Fruit fly (Drosophila melanogaster) whole organism, prepupa: Measurements from ENCODE around the gene CG3517.

Experiments
- Blimp-1 ChIP-seq: fragments of 200-800 bp; sonication (Bioruptor generic); optimal IDR thresholded peaks from 3 replicates; lab custom pipeline; 2017; ENCODE audit warnings: missing biosample characterization, missing genetic modification characterization, mild to moderate bottlenecking, moderate library complexity, missing genetic modification reagents
- CG10669 ChIP-seq: fragments of 200-800 bp; sonication (Bioruptor generic); optimal IDR thresholded peaks from 3 replicates; lab custom pipeline; 2018; ENCODE audit warnings: missing biosample characterization, mild to moderate bottlenecking, missing genetic modification characterization, moderate library complexity
- CG11294 ChIP-seq: fragments of 200-800 bp; sonication (Bioruptor generic); IDR thresholded peaks from 2 replicates; pipeline ENCODE4 v1.3.6; 2022; ENCODE audit warnings: missing biosample characterization, missing genetic modification characterization
- CG11762 ChIP-seq: fragments of 200-800 bp; sonication (Bioruptor generic); optimal IDR thresholded peaks from 3 replicates; lab custom pipeline; 2016; ENCODE audit warnings: missing biosample characterization, missing genetic modification characterization; ENCODE audit not compliant: insufficient read depth
- CG11902 ChIP-seq: fragments of 200-800 bp; sonication (Bioruptor generic); optimal IDR thresholded peaks from 3 replicates; lab custom pipeline; 2016; ENCODE audit warnings: missing biosample characterization, missing genetic modification characterization
- CG15336 ChIP-seq: fragments of 200-800 bp; sonication (Bioruptor generic); IDR thresholded peaks from 2 replicates; pipeline ENCODE4 v1.3.6; 2022; ENCODE audit warnings: missing biosample characterization, missing genetic modification characterization
- CG1621 ChIP-seq: fragments of 200-800 bp; sonication (Bioruptor generic); optimal IDR thresholded peaks from 3 replicates; lab custom pipeline; 2018; ENCODE audit warnings: missing biosample characterization, mild to moderate bottlenecking, missing genetic modification characterization
- CG16779 ChIP-seq: fragments of 200-800 bp; sonication (Bioruptor generic); optimal IDR thresholded peaks from 3 replicates; lab custom pipeline; 2017; ENCODE audit warnings: missing biosample characterization, mild to moderate bottlenecking, missing genetic modification characterization
- CG32006 ChIP-seq: fragments of 200-800 bp; sonication (Bioruptor generic); optimal IDR thresholded peaks from 3 replicates; lab custom pipeline; 2017; ENCODE audit warnings: missing biosample characterization, mild to moderate bottlenecking, missing genetic modification characterization
- CG34406 ChIP-seq: fragments of 200-800 bp; sonication (Bioruptor generic); optimal IDR thresholded peaks from 3 replicates; lab custom pipeline; 2016; ENCODE audit warnings: missing biosample characterization, missing genetic modification characterization
- CG3919 ChIP-seq: fragments of 200-800 bp; sonication (Bioruptor generic); optimal IDR thresholded peaks from 3 replicates; lab custom pipeline; 2016; ENCODE audit warnings: missing biosample characterization, missing genetic modification characterization
- CG4318 ChIP-seq: fragments of 200-800 bp; sonication (Bioruptor generic); optimal IDR thresholded peaks from 3 replicates; lab custom pipeline; 2017; ENCODE audit warnings: missing biosample characterization, mild to moderate bottlenecking, missing genetic modification characterization
- CG6808 ChIP-seq: fragments of 200-800 bp; sonication (Bioruptor generic); optimal IDR thresholded peaks from 3 replicates; lab custom pipeline; 2017; ENCODE audit warnings: missing biosample characterization, missing genetic modification characterization, mild to moderate bottlenecking, moderate library complexity, missing genetic modification reagents
- CG6854 ChIP-seq: fragments of 200-800 bp; sonication (Bioruptor generic); optimal IDR thresholded peaks from 2 replicates; lab custom pipeline; 2017; ENCODE audit warnings: missing biosample characterization, mild to moderate bottlenecking, missing genetic modification characterization
- CG8119 ChIP-seq: fragments of 200-800 bp; sonication (Bioruptor generic); IDR thresholded peaks from 3 replicates; pipeline ENCODE4 v1.3.6; 2022; ENCODE audit warnings: missing biosample characterization, missing genetic modification characterization
- CG8319 ChIP-seq: fragments of 200-800 bp; sonication (Bioruptor generic); optimal IDR thresholded peaks from 3 replicates; lab custom pipeline; 2016; ENCODE audit warnings: missing biosample characterization, missing genetic modification characterization
- CG8632 ChIP-seq: fragments of 200-800 bp; sonication (Bioruptor generic); optimal IDR thresholded peaks from 3 replicates; lab custom pipeline; 2016; ENCODE audit warnings: missing biosample characterization, missing genetic modification characterization
- CG9139 ChIP-seq: fragments of 200-800 bp; sonication (Bioruptor generic); optimal IDR thresholded peaks from 3 replicates; lab custom pipeline; 2017; ENCODE audit warnings: missing biosample characterization, mild to moderate bottlenecking, missing genetic modification characterization
- Eip75B ChIP-seq: fragments of 200-800 bp; sonication (Bioruptor generic); optimal IDR thresholded peaks from 3 replicates; lab custom pipeline; 2016; ENCODE audit warnings: missing biosample characterization, missing genetic modification characterization
- Eip78C ChIP-seq: fragments of 200-800 bp; sonication (Bioruptor generic); peaks from one replicate; lab custom pipeline; 2016; ENCODE audit warnings: missing biosample characterization, missing genetic modification characterization
- Ets96B ChIP-seq: fragments of 200-800 bp; optimal IDR thresholded peaks from 2 replicates; lab custom pipeline; 2019; ENCODE audit warnings: missing biosample characterization, mild to moderate bottlenecking, missing genetic modification characterization, moderate library complexity
- Gug ChIP-seq: fragments of 200-800 bp; sonication (Bioruptor generic); IDR thresholded peaks from 2 replicates; pipeline ENCODE4 v1.3.6; 2022; ENCODE audit warnings: missing biosample characterization, missing genetic modification characterization
- Hr38 ChIP-seq: sonication (Bioruptor generic); optimal IDR thresholded peaks from 2 replicates; lab custom pipeline; 2016; ENCODE audit warnings: missing biosample characterization, missing genetic modification characterization
- Hr39 ChIP-seq: fragments of 200-800 bp; sonication (Bioruptor generic); optimal IDR thresholded peaks from 2 replicates; lab custom pipeline; 2016; ENCODE audit warnings: missing biosample characterization, missing genetic modification characterization
- Hr4 ChIP-seq: fragments of 200-800 bp; sonication (Bioruptor generic); optimal IDR thresholded peaks from 3 replicates; lab custom pipeline; 2016; ENCODE audit warnings: missing biosample characterization, missing genetic modification characterization
- OdsH ChIP-seq: fragments of 200-800 bp; sonication (Bioruptor generic); optimal IDR thresholded peaks from 3 replicates; lab custom pipeline; 2016; ENCODE audit warnings: missing biosample characterization, missing genetic modification characterization
- Smox ChIP-seq: fragments of 200-800 bp; sonication (Bioruptor generic); optimal IDR thresholded peaks from 3 replicates; lab custom pipeline; 2016; ENCODE audit warnings: missing biosample characterization, missing genetic modification characterization
- Sox15 ChIP-seq: fragments of 200-800 bp; sonication (Bioruptor generic); optimal IDR thresholded peaks from 3 replicates; lab custom pipeline; 2016; ENCODE audit warnings: missing biosample characterization, missing genetic modification characterization
- achi ChIP-seq: fragments of 200-800 bp; sonication (Bioruptor generic); optimal IDR thresholded peaks from 3 replicates; lab custom pipeline; 2016; ENCODE audit warnings: missing biosample characterization, missing genetic modification characterization
- acj6 ChIP-seq: fragments of 200-800 bp; sonication (Bioruptor generic); optimal IDR thresholded peaks from 3 replicates; lab custom pipeline; 2016; ENCODE audit warnings: missing biosample characterization, missing genetic modification characterization
- cyc ChIP-seq: fragments of 200-800 bp; sonication (Bioruptor generic); optimal IDR thresholded peaks from 3 replicates; lab custom pipeline; 2016; ENCODE audit warnings: missing biosample characterization, missing genetic modification characterization
- eg ChIP-seq: fragments of 200-800 bp; sonication (Bioruptor generic); IDR thresholded peaks from 3 replicates; pipeline ENCODE4 v1.3.6; 2022; ENCODE audit warnings: missing biosample characterization, missing genetic modification characterization
- esn ChIP-seq: fragments of 200-800 bp; sonication (Bioruptor generic); optimal IDR thresholded peaks from 2 replicates; lab custom pipeline; 2016; ENCODE audit warnings: missing biosample characterization, mild to moderate bottlenecking, missing genetic modification characterization, moderate library complexity
- fd59A ChIP-seq: fragments of 200-800 bp; sonication (Bioruptor generic); optimal IDR thresholded peaks from 2 replicates; lab custom pipeline; 2017; ENCODE audit warnings: missing biosample characterization, mild to moderate bottlenecking, missing genetic modification characterization, missing genetic modification reagents
- fkh ChIP-seq: fragments of 200-800 bp; sonication (Bioruptor generic); optimal IDR thresholded peaks from 3 replicates; lab custom pipeline; 2017; ENCODE audit warnings: missing biosample characterization, mild to moderate bottlenecking, missing genetic modification characterization, moderate library complexity
- lz ChIP-seq: fragments of 200-800 bp; sonication (Bioruptor generic); optimal IDR thresholded peaks from 3 replicates; lab custom pipeline; 2016; ENCODE audit warnings: missing biosample characterization, missing genetic modification characterization
- salr ChIP-seq, 2 experiments: fragments of 200-800 bp; sonication (Bioruptor generic); optimal IDR thresholded peaks; 3 replicates each; lab custom pipeline; 2016 to 2018; ENCODE audit warnings: missing biosample characterization in 2 of 2, missing genetic modification characterization in 2 of 2, mild to moderate bottlenecking in 1 of 2
- spab ChIP-seq: fragments of 200-800 bp; sonication (Bioruptor generic); optimal IDR thresholded peaks from 2 replicates; lab custom pipeline; 2017; ENCODE audit warnings: missing biosample characterization, mild to moderate bottlenecking, missing genetic modification characterization, missing genetic modification reagents
- ss ChIP-seq, 2 experiments: fragments of 200-800 bp; sonication (Bioruptor generic); optimal IDR thresholded peaks; 2 replicates in 1 of 2; 3 replicates in 1 of 2; lab custom pipeline; 2017 to 2018; ENCODE audit warnings: mild to moderate bottlenecking in 2 of 2, missing biosample characterization in 2 of 2, missing genetic modification characterization in 2 of 2, moderate library complexity in 1 of 2
- topi ChIP-seq: fragments of 200-800 bp; sonication (Bioruptor generic); optimal IDR thresholded peaks from 3 replicates; lab custom pipeline; 2016; ENCODE audit warnings: missing biosample characterization, missing genetic modification characterization

CG3517 gene

dm6 chr3R:19460409-19461217 lies 35.6 kb upstream of the CG3517 start, which contains the start of gene Dys (continued):
- TF ChIP-seq acj6 (GFP tag; lab: Kevin White, UChicago) (peak; percentile 27), CG3919 (GFP tag; lab: Kevin White, UChicago) (no peak), CG1621 (tag; lab: Kevin White, UChicago) (no peak), ss (GFP tag; optimal IDR thresholded peaks at IDR 0.05; lab: Kevin White, UChicago) (no peak), CG34406 (GFP tag; lab: Kevin White, UChicago) (peak; percentile 40), CG16779 (tag; lab: Kevin White, UChicago) (peak; percentile 17), CG8632 (GFP tag; lab: Kevin White, UChicago) (no peak), CG9139 (no peak), cyc (GFP tag; lab: Kevin White, UChicago) (peak; percentile 47), CG8319 (GFP tag; lab: Kevin White, UChicago) (peak; percentile 28), Eip75B (GFP tag; lab: Kevin White, UChicago) (peak; percentile 46), CG32006 (GFP tag; lab: Kevin White, UChicago) (peak; percentile 57), Ets96B (tag; lab: Kevin White, UChicago) (peak; percentile 10), CG8119 (GFP tag; lab: Robert Waterston, UW) (0 out of 3 replicates have a peak, but pooled peaks have one; percentile 48), CG4318 (GFP tag; lab: Kevin White, UChicago) (peak; percentile 7), eg (GFP tag; lab: Robert Waterston, UW) (peak; percentile 78), Smox (peak; percentile 54), achi (peak; percentile 39), Blimp-1 (GFP tag; lab: Kevin White, UChicago) (no peak), Sox15 (GFP tag; lab: Kevin White, UChicago) (peak; percentile 19), fd59A (no peak), esn (GFP tag; lab: Kevin White, UChicago) (peak; percentile 74), topi (peak; percentile 44), lz (GFP tag; lab: Kevin White, UChicago) (peak; percentile 53), CG11294 (GFP tag; lab: Robert Waterston, UW) (peak; percentile 39; the same call in 1 of the 2 replicates), CG15336 (GFP tag; lab: Robert Waterston, UW) (no peak; the same call in 1 of the 2 replicates), Hr38 (GFP tag; lab: Kevin White, UChicago) (no peak), Hr4 (GFP tag; lab: Kevin White, UChicago) (peak; percentile 49)
- TF ChIP-seq, all 60 proteins: peak for 35

dm6 chr3R:19412434-19412833 lies 12.6 kb downstream of the CG3517 start, which contains the start of gene CG31221:
TSS of gene CG31221 (plus strand) at chr3R:19412689.
- no peak for TF ChIP-seq CG11762 (GFP tag; lab: Kevin White, UChicago)
- TF ChIP-seq CG10669 (GFP tag; lab: Kevin White, UChicago), result no peak
- no peak for TF ChIP-seq CG8319 (GFP tag; lab: Kevin White, UChicago)
- TF ChIP-seq spab (GFP tag; lab: Kevin White, UChicago), result no peak
- no peak for TF ChIP-seq CG8119 (GFP tag; lab: Robert Waterston, UW)
- no peak for TF ChIP-seq OdsH
- no peak for TF ChIP-seq CG16779 (tag; lab: Kevin White, UChicago)

DNA sequence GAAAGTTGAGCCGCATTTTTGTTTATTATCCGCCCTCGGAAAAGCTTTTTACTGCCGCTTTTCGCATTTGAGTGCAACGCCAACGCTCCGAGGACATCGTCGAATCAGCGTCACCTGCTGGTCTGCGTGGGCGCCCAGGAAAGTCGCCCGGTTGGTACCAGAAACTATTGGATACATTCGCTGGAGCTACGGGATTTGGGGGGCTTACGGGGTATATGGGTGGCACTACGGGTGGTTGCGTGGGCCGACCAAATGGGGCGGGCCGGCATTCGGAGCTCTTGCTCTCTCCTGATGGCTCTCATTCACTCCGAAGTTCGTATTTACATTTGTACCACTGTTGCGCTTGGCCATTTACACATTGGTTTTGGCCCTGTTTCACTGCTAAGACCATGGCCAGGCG lies 13.6 kb downstream of the CG3517 start:
- TF ChIP-seq CG11902 (no peak), CG11294 (GFP tag; lab: Robert Waterston, UW) (no peak), esn (GFP tag; lab: Kevin White, UChicago) (no peak), Blimp-1 (GFP tag; lab: Kevin White, UChicago) (no peak), CG6808 (GFP tag; lab: Kevin White, UChicago) (no peak), CG10669 (GFP tag; lab: Kevin White, UChicago) (no peak), Hr4 (GFP tag; lab: Kevin White, UChicago) (no peak), salr (GFP tag; optimal IDR thresholded peaks at IDR 0.05; lab: Kevin White, UChicago) (no peak), Hr39 (no peak), eg (GFP tag; lab: Robert Waterston, UW) (no peak), CG9139 (no peak), Eip78C (GFP tag; lab: Kevin White, UChicago) (no peak), CG32006 (GFP tag; lab: Kevin White, UChicago) (no peak), CG1621 (tag; lab: Kevin White, UChicago) (no peak), fkh (no peak), Gug (no peak), CG6854 (GFP tag; lab: Kevin White, UChicago) (no peak)
